Fruit fly (Drosophila melanogaster) whole organism, pupa: ENCODE data around the gene CG7924.

Source experiments
- CG10348 ChIP-seq: fragments of 200-800 bp; sonication (Bioruptor generic); IDR thresholded peaks from 2 replicates; pipeline ENCODE4 v1.3.6; 2022; ENCODE audit warnings: missing biosample characterization, missing genetic modification characterization
- CG12605 ChIP-seq: fragments of 200-800 bp; sonication (Bioruptor generic); IDR thresholded peaks from 2 replicates; pipeline ENCODE4 v1.3.6; 2022; ENCODE audit warnings: missing biosample characterization, missing genetic modification characterization
- CG13204 ChIP-seq: fragments of 200-800 bp; sonication (Bioruptor generic); optimal IDR thresholded peaks from 2 replicates; lab custom pipeline; 2018; ENCODE audit warnings: missing biosample characterization, mild to moderate bottlenecking, missing genetic modification characterization, moderate library complexity
- CG14655 ChIP-seq: fragments of 200-800 bp; sonication (Bioruptor generic); optimal IDR thresholded peaks from 3 replicates; lab custom pipeline; 2017; ENCODE audit warnings: mild to moderate bottlenecking, missing biosample characterization, missing genetic modification reagents, missing genetic modification characterization
- CG15710 ChIP-seq: fragments of 200-800 bp; sonication (Bioruptor generic); optimal IDR thresholded peaks from 2 replicates; lab custom pipeline; 2018; ENCODE audit warnings: missing biosample characterization, mild to moderate bottlenecking, missing genetic modification characterization, moderate library complexity
- CG17806 ChIP-seq: fragments of 200-800 bp; sonication (Bioruptor generic); optimal IDR thresholded peaks from 2 replicates; lab custom pipeline; 2018; ENCODE audit warnings: missing biosample characterization, mild to moderate bottlenecking, missing genetic modification characterization, moderate library complexity
- CG32121 ChIP-seq: fragments of 200-800 bp; sonication (Bioruptor generic); IDR thresholded peaks from 2 replicates; pipeline ENCODE4 v1.3.6; 2022; ENCODE audit warnings: missing biosample characterization, missing genetic modification characterization
- CG34367 ChIP-seq: fragments of 200-800 bp; sonication (Bioruptor generic); optimal IDR thresholded peaks from 2 replicates; lab custom pipeline; 2018; ENCODE audit warnings: missing biosample characterization, mild to moderate bottlenecking, missing genetic modification characterization
- CG4496 ChIP-seq: fragments of 200-800 bp; sonication (Bioruptor generic); IDR thresholded peaks from 3 replicates; pipeline ENCODE4 v1.3.6; 2022; ENCODE audit warnings: missing biosample characterization, missing genetic modification characterization
- CG8159 ChIP-seq: fragments of 200-800 bp; sonication (Bioruptor generic); optimal IDR thresholded peaks from 3 replicates; lab custom pipeline; 2018; ENCODE audit warnings: missing biosample characterization, mild to moderate bottlenecking, missing genetic modification characterization, moderate library complexity
- CG8301 ChIP-seq: fragments of 200-800 bp; sonication (Bioruptor generic); optimal IDR thresholded peaks from 2 replicates; lab custom pipeline; 2018; ENCODE audit warnings: missing biosample characterization, mild to moderate bottlenecking, missing genetic modification characterization
- CG9948 ChIP-seq: fragments of 200-800 bp; sonication (Bioruptor generic); optimal IDR thresholded peaks from 2 replicates; lab custom pipeline; 2018; ENCODE audit warnings: missing biosample characterization, mild to moderate bottlenecking, missing genetic modification characterization, moderate library complexity
- D1 ChIP-seq: fragments of 200-800 bp; sonication (Bioruptor generic); optimal IDR thresholded peaks from 2 replicates; lab custom pipeline; 2018; ENCODE audit warnings: missing biosample characterization, mild to moderate bottlenecking, missing genetic modification characterization, moderate library complexity
- EcR ChIP-seq: fragments of 200-800 bp; sonication (Bioruptor generic); optimal IDR thresholded peaks from 3 replicates; lab custom pipeline; 2019; ENCODE audit warnings: missing biosample characterization, missing genetic modification characterization, mild to moderate bottlenecking, moderate library complexity, missing genetic modification reagents
- Ets98B ChIP-seq: fragments of 200-800 bp; sonication (Bioruptor generic); IDR thresholded peaks from 2 replicates; pipeline ENCODE4 v1.3.6; 2022; ENCODE audit warnings: missing biosample characterization, missing genetic modification characterization
- Pif1A ChIP-seq: fragments of 200-800 bp; sonication (Bioruptor generic); optimal IDR thresholded peaks from 3 replicates; lab custom pipeline; 2016; ENCODE audit warnings: missing biosample characterization, missing genetic modification characterization
- Pif1B ChIP-seq: fragments of 200-800 bp; sonication (Bioruptor generic); optimal IDR thresholded peaks from 3 replicates; lab custom pipeline; 2016; ENCODE audit warnings: missing biosample characterization, missing genetic modification characterization
- Snoo ChIP-seq: fragments of 200-800 bp; sonication (Bioruptor generic); optimal IDR thresholded peaks from 3 replicates; lab custom pipeline; 2017; ENCODE audit warnings: missing biosample characterization, mild to moderate bottlenecking, missing genetic modification characterization, inconsistent platforms
- fd96Ca ChIP-seq: fragments of 200-800 bp; sonication (Bioruptor generic); IDR thresholded peaks from 3 replicates; pipeline ENCODE4 v1.3.6; 2022; ENCODE audit warnings: missing biosample characterization, missing genetic modification characterization
- gl ChIP-seq: fragments of 200-800 bp; sonication (Bioruptor generic); optimal IDR thresholded peaks from 2 replicates; lab custom pipeline; 2018; ENCODE audit warnings: missing biosample characterization, mild to moderate bottlenecking, missing genetic modification characterization
- rn ChIP-seq: fragments of 200-800 bp; sonication (Bioruptor generic); IDR thresholded peaks from 2 replicates; pipeline ENCODE4 v1.3.6; 2022; ENCODE audit warnings: missing biosample characterization, missing genetic modification characterization

The CG7924 gene

DNA sequence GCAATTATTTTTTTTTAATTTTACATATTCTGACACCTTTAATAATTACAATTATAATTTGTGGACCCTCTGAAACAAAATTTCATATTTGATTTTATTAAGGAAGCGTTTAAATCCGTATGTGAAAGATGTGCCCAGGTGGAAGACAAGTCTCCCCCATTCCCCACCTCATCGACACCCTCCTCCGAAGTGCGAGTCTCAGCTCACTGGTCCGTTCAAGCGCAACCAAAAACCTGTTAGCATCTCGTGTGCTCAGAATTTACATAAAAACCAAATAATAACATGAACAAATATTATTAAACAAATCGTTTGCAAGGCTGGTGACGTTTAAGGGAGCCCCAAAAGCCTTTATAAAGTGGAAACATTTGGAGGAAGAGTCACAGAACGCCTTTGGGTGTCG is 3.1 kb downstream of the CG7924 start, which contains the start of gene CG7906:
TSS of gene CG7906 (plus strand) at position 301 of the 400 bp plus-strand sequence.
- TF ChIP-seq EcR (GFP tag; lab: Kevin White, UChicago), result no peak
- no peak for TF ChIP-seq CG8159 (tag; lab: Kevin White, UChicago)
- no peak for TF ChIP-seq CG14655 (GFP tag; lab: Kevin White, UChicago)

DNA sequence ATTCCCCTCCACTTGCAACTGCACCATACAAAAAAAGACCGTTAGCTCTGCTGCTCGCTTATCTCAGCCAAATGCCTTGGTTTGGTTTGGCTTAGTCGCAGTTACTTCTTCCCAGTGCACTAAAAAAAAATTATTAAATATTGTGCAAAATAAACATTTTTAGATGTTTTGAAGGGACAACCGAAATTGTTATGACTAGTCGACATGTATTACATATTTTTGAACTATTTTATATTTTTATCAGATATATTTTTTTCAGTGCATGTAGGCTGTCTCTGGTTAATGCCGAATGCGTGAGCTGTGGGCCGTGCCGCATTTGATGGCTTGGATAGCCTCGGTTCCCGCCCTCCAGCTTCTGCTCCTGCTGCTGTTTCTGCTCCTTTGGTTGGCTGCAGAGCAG is 6.1 kb downstream of the CG7924 start:
- TF ChIP-seq CG8301 (tag; lab: Kevin White, UChicago), result peak; percentile 85
- TF ChIP-seq CG10348 (GFP tag; lab: Robert Waterston, UW), result no peak
- peak; percentile 46 for TF ChIP-seq Pif1B (GFP tag; lab: Kevin White, UChicago)
- peak; percentile 56 for TF ChIP-seq CG17806 (tag; lab: Kevin White, UChicago)
- peak; percentile 61 for TF ChIP-seq D1
- peak; percentile 31 for TF ChIP-seq CG34367 (tag; lab: Kevin White, UChicago)
- peak; percentile 43 for TF ChIP-seq Snoo (tag; lab: Kevin White, UChicago)
- TF ChIP-seq EcR (GFP tag; lab: Kevin White, UChicago), result no peak
- no peak; the same call in 1 of the 2 replicates for TF ChIP-seq Ets98B (GFP tag; lab: Robert Waterston, UW)
- no peak for TF ChIP-seq fd96Ca
- no peak for TF ChIP-seq CG4496 (GFP tag; lab: Robert Waterston, UW)
- TF ChIP-seq CG14655 (GFP tag; lab: Kevin White, UChicago), result peak; percentile 90
- peak; percentile 24 for TF ChIP-seq gl (tag; lab: Kevin White, UChicago)
- peak; percentile 53 for TF ChIP-seq CG8159 (tag; lab: Kevin White, UChicago)
- TF ChIP-seq CG13204 (GFP tag; lab: Kevin White, UChicago), result no peak
- TF ChIP-seq rn (GFP tag; lab: Robert Waterston, UW), result no peak
- peak; percentile 68 for TF ChIP-seq Pif1A (GFP tag; lab: Kevin White, UChicago)
- peak; percentile 18 for TF ChIP-seq CG15710 (tag; lab: Kevin White, UChicago)
- TF ChIP-seq CG12605 (GFP tag; lab: Robert Waterston, UW), result peak; percentile 47
- TF ChIP-seq CG9948, result peak; percentile 73
- TF ChIP-seq CG32121 (GFP tag; lab: Robert Waterston, UW), result peak; percentile 76

DNA sequence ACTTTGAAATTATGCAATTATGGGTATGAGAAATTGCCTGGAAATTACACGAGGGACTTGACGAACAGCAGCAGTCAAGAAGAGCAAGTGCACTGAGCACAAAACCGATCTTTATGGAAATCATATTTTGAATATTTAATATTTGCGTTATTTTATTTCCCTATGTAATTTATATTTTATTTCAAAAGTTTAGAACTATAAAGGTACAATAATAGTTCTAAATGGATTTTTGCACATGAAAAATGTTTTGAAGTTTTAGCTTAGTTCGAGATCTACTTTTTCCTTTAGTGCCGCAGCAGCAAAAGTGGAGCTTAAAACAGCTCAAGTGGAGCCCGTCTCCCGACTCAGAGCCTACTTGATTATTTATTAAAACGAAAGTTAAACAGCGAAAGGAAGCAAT is 7.8 kb downstream of the CG7924 start:
- TF ChIP-seq CG8159 (tag; lab: Kevin White, UChicago) (peak; percentile 73), EcR (GFP tag; lab: Kevin White, UChicago) (no peak), CG14655 (GFP tag; lab: Kevin White, UChicago) (peak; percentile 60), CG9948 (peak; percentile 51), CG34367 (tag; lab: Kevin White, UChicago) (peak; percentile 32), Snoo (tag; lab: Kevin White, UChicago) (peak; percentile 21), CG10348 (GFP tag; lab: Robert Waterston, UW) (no peak), rn (GFP tag; lab: Robert Waterston, UW) (no peak), Pif1A (GFP tag; lab: Kevin White, UChicago) (peak; percentile 56), CG15710 (tag; lab: Kevin White, UChicago) (peak; percentile 59), CG17806 (tag; lab: Kevin White, UChicago) (peak; percentile 53), Pif1B (GFP tag; lab: Kevin White, UChicago) (peak; percentile 36), Ets98B (GFP tag; lab: Robert Waterston, UW) (no peak), CG8301 (tag; lab: Kevin White, UChicago) (peak; percentile 48)

DNA sequence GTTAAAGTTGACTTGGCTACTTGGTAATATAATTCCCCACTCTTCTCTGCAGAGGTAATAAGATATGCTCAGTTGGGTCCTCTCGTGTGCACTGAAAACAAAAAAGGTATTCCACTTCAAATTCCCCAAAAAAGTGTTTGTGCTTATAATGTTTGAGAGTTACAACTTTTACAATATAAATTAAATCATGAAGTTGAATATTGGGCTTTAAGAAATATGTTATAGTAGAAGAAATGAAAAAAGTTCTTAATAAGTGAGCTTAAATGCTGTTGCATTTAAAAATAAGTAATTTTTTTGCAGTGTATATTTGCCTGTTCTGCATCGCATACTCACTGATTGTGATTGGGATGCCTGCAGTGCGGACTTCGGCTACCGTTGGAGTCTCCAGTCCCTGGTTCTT is 20.2 kb downstream of the CG7924 start:
- TF ChIP-seq CG17806 (tag; lab: Kevin White, UChicago) (peak; percentile 13), CG34367 (tag; lab: Kevin White, UChicago) (no peak), CG4496 (GFP tag; lab: Robert Waterston, UW) (peak; percentile 72; the same call in 2 of the 3 replicates), EcR (GFP tag; lab: Kevin White, UChicago) (no peak), CG8159 (tag; lab: Kevin White, UChicago) (peak; percentile 79), gl (tag; lab: Kevin White, UChicago) (no peak), CG8301 (tag; lab: Kevin White, UChicago) (peak; percentile 84), Pif1A (GFP tag; lab: Kevin White, UChicago) (peak; percentile 59), CG14655 (GFP tag; lab: Kevin White, UChicago) (peak; percentile 85), CG12605 (GFP tag; lab: Robert Waterston, UW) (peak; percentile 56), Snoo (tag; lab: Kevin White, UChicago) (peak; percentile 65), Pif1B (GFP tag; lab: Kevin White, UChicago) (peak; percentile 53), Ets98B (GFP tag; lab: Robert Waterston, UW) (peak; percentile 49; the same call in 1 of the 2 replicates), rn (GFP tag; lab: Robert Waterston, UW) (0 out of 2 replicates have a peak, but pooled peaks have one; percentile 15), CG10348 (GFP tag; lab: Robert Waterston, UW) (no peak), fd96Ca (no peak), CG32121 (GFP tag; lab: Robert Waterston, UW) (peak; percentile 64), CG13204 (GFP tag; lab: Kevin White, UChicago) (no peak), CG9948 (peak; percentile 56), CG15710 (tag; lab: Kevin White, UChicago) (peak; percentile 57), D1 (no peak)

DNA sequence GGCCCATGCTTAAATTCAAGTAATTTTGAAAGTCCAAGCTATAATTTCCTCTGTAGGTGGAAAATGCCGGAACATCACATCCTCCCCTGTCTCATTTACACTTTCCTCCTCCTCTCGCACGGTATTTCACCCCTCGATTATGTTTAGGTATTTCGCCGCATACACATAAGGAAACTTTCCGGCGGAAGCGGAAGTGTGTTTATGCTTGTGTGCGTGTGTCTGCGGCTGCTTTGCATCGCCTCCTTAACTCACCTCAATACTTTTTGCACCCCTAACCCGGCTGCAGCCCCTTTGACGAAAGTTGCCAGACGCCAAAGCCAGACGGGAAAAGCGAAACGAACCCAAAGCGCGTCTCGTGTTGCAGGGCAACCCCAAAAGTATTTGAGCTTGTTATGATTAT is 29.5 kb downstream of the CG7924 start:
- no peak for TF ChIP-seq Snoo (tag; lab: Kevin White, UChicago)
- no peak for TF ChIP-seq EcR (GFP tag; lab: Kevin White, UChicago)
- no peak for TF ChIP-seq rn (GFP tag; lab: Robert Waterston, UW)
- no peak for TF ChIP-seq CG17806 (tag; lab: Kevin White, UChicago)
- TF ChIP-seq CG4496 (GFP tag; lab: Robert Waterston, UW), result no peak
- TF ChIP-seq CG12605 (GFP tag; lab: Robert Waterston, UW), result no peak
- TF ChIP-seq Pif1B (GFP tag; lab: Kevin White, UChicago), result no peak
- no peak for TF ChIP-seq gl (tag; lab: Kevin White, UChicago)
- TF ChIP-seq CG34367 (tag; lab: Kevin White, UChicago), result no peak
- TF ChIP-seq fd96Ca, result no peak
- TF ChIP-seq CG8301 (tag; lab: Kevin White, UChicago), result no peak
- TF ChIP-seq Ets98B (GFP tag; lab: Robert Waterston, UW), result no peak
- TF ChIP-seq CG15710 (tag; lab: Kevin White, UChicago), result no peak
- TF ChIP-seq D1, result no peak
- TF ChIP-seq CG32121 (GFP tag; lab: Robert Waterston, UW), result no peak
